Worm (Caenorhabditis elegans): Measurements from ENCODE around the gene otpl-1.

DNA sequence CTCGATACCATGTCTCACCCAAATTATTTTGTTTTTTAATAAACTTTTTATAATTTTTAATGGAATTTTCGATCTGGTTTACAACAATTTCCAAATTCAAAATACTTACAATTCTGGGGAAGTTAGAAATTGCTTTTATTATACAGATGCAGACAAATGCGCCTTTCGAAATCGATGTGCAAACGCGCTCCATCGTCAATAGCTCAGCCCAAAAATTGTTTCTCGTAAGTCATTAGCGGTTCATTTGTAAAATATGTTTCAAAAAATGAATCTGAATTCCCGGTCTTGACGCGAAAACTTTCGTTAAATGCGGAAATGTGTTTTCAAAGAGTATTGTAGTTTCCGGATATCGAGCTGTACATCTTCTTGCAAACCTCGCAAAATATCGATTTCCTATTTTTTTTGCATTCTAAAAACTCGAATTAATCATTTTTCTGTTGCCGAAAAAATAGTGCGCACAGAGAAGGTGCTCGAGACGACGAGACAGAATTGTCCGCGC lies 10.7 kb downstream of the otpl-1 start, which contains the start of gene Y37E11B.1:
- TF ChIP-seq ama-1 (optimal IDR thresholded peaks at IDR 0.05): no peak
- no peak for TF ChIP-seq B0310.2 (tag; optimal IDR thresholded peaks at IDR 0.05)
- TF ChIP-seq flt-1 (GFP tag; IDR thresholded peaks at IDR 0.05): no peak
- TF ChIP-seq ets-7 (tag; optimal IDR thresholded peaks at IDR 0.05): no peak
- TF ChIP-seq pes-1 (GFP tag; IDR thresholded peaks at IDR 0.05): no peak
- TF ChIP-seq ceh-13 (GFP tag; optimal IDR thresholded peaks at IDR 0.05): no peak
